Fruit fly (Drosophila melanogaster) whole organism: Measurements from ENCODE around the gene PolA2.

Experiments used
- CG8478 ChIP-seq: fragments of >200 bp; optimal IDR thresholded peaks from 2 replicates; lab custom pipeline; 2018; ENCODE audit warnings: inconsistent platforms
- Dll ChIP-seq: fragments of >200 bp; optimal IDR thresholded peaks from 2 replicates; lab custom pipeline; 2017
- psq ChIP-seq: fragments of >200 bp; optimal IDR thresholded peaks from 2 replicates; lab custom pipeline; 2017
- usp ChIP-seq: fragments of >200 bp; optimal IDR thresholded peaks from 2 replicates; lab custom pipeline; 2017; ENCODE audit warnings: missing biosample characterization, missing genetic modification characterization, mixed read lengths

- TF ChIP-seq Dll (lab: Kevin White, UChicago) (no peak), usp (GFP tag; lab: Kevin White, UChicago) (no peak), psq (lab: Kevin White, UChicago) (no peak), CG8478 (lab: Kevin White, UChicago) (no peak)
These were observed 33.3 kb downstream of the PolA2 start for dm6 chr3R:27272233-27272632.
